Worm (Caenorhabditis elegans): ENCODE measurements around the gene str-228.

The str-228 gene

ce11 chrV:3509878-3510277 is at the start of gene str-228:
TSS of gene str-228 (plus strand) at chrV:3510178.
- TF ChIP-seq med-1 (GFP tag; optimal IDR thresholded peaks at IDR 0.05; ENCODE audit: insufficient read depth) (no peak), klf-2 (GFP tag; conservative IDR thresholded peaks at IDR 0.05) (no peak), cog-1 (tag; optimal IDR thresholded peaks at IDR 0.05) (no peak), T22C8.4 (GFP tag; IDR thresholded peaks at IDR 0.05) (no peak), tab-1 (GFP tag; IDR thresholded peaks at IDR 0.05) (no peak), ztf-29 (GFP tag; IDR thresholded peaks at IDR 0.05) (no peak), ztf-23 (GFP tag; IDR thresholded peaks at IDR 0.05) (no peak), flt-1 (GFP tag; IDR thresholded peaks at IDR 0.05) (no peak), ref-1 (GFP tag; conservative IDR thresholded peaks at IDR 0.05) (no peak)

ce11 chrV:3463514-3463913 is 46.5 kb upstream of the str-228 start, which contains the start of gene slc-28.1:
TSS of gene slc-28.1 (plus strand) at chrV:3463814.
- TF ChIP-seq cog-1 (tag; optimal IDR thresholded peaks at IDR 0.05) (no peak), med-1 (GFP tag; optimal IDR thresholded peaks at IDR 0.05; ENCODE audit: insufficient read depth) (no peak), klf-2 (GFP tag; conservative IDR thresholded peaks at IDR 0.05) (no peak), flt-1 (GFP tag; IDR thresholded peaks at IDR 0.05) (no peak), T22C8.4 (GFP tag; IDR thresholded peaks at IDR 0.05) (no peak), ztf-23 (GFP tag; IDR thresholded peaks at IDR 0.05) (no peak), tab-1 (GFP tag; IDR thresholded peaks at IDR 0.05) (no peak)

ce11 chrV:3464897-3465296 is 45.1 kb upstream of the str-228 start:
- TF ChIP-seq tab-1 (GFP tag; IDR thresholded peaks at IDR 0.05): no peak
- no peak for TF ChIP-seq ztf-29 (GFP tag; IDR thresholded peaks at IDR 0.05)
- no peak for TF ChIP-seq med-1 (GFP tag; optimal IDR thresholded peaks at IDR 0.05; ENCODE audit: insufficient read depth)
- no peak for TF ChIP-seq T22C8.4 (GFP tag; IDR thresholded peaks at IDR 0.05)
- no peak for TF ChIP-seq ztf-23 (GFP tag; IDR thresholded peaks at IDR 0.05)
- no peak for TF ChIP-seq cog-1 (tag; optimal IDR thresholded peaks at IDR 0.05)

ce11 chrV:3468436-3468835 is 41.5 kb upstream of the str-228 start, which contains the start of gene gst-33:
TSS of gene gst-33 (minus strand) at chrV:3468562.
- TF ChIP-seq klf-2 (GFP tag; conservative IDR thresholded peaks at IDR 0.05): no peak
- no peak for TF ChIP-seq cog-1 (tag; optimal IDR thresholded peaks at IDR 0.05)
- no peak for TF ChIP-seq ztf-29 (GFP tag; IDR thresholded peaks at IDR 0.05)
- no peak for TF ChIP-seq flt-1 (GFP tag; IDR thresholded peaks at IDR 0.05)

ce11 chrV:3470782-3471181 is 39.2 kb upstream of the str-228 start, which contains the start of gene srbc-29:
TSS of gene srbc-29 (minus strand) at chrV:3470882.
- no peak for TF ChIP-seq ref-1 (GFP tag; conservative IDR thresholded peaks at IDR 0.05)
- TF ChIP-seq med-1 (GFP tag; optimal IDR thresholded peaks at IDR 0.05; ENCODE audit: insufficient read depth): no peak
- no peak for TF ChIP-seq T22C8.4 (GFP tag; IDR thresholded peaks at IDR 0.05)
- no peak for TF ChIP-seq ztf-23 (GFP tag; IDR thresholded peaks at IDR 0.05)
- TF ChIP-seq flt-1 (GFP tag; IDR thresholded peaks at IDR 0.05): no peak
- no peak for TF ChIP-seq cog-1 (tag; optimal IDR thresholded peaks at IDR 0.05)
- no peak for TF ChIP-seq klf-2 (GFP tag; conservative IDR thresholded peaks at IDR 0.05)
- TF ChIP-seq ztf-29 (GFP tag; IDR thresholded peaks at IDR 0.05): no peak

ce11 chrV:3475021-3475420 is 35.0 kb upstream of the str-228 start, which contains the start of gene oac-2:
TSS of gene oac-2 (minus strand) at chrV:3475121.
- no peak for TF ChIP-seq cog-1 (tag; optimal IDR thresholded peaks at IDR 0.05)
- no peak for TF ChIP-seq flt-1 (GFP tag; IDR thresholded peaks at IDR 0.05)
- no peak for TF ChIP-seq ztf-29 (GFP tag; IDR thresholded peaks at IDR 0.05)
- TF ChIP-seq T22C8.4 (GFP tag; IDR thresholded peaks at IDR 0.05): no peak
- TF ChIP-seq ref-1 (GFP tag; conservative IDR thresholded peaks at IDR 0.05): no peak
- no peak for TF ChIP-seq ztf-23 (GFP tag; IDR thresholded peaks at IDR 0.05)
- no peak for TF ChIP-seq tab-1 (GFP tag; IDR thresholded peaks at IDR 0.05)
- no peak for TF ChIP-seq klf-2 (GFP tag; conservative IDR thresholded peaks at IDR 0.05)
- TF ChIP-seq med-1 (GFP tag; optimal IDR thresholded peaks at IDR 0.05; ENCODE audit: insufficient read depth): no peak

- TF ChIP-seq cog-1 (tag; optimal IDR thresholded peaks at IDR 0.05) (no peak), med-1 (GFP tag; optimal IDR thresholded peaks at IDR 0.05; ENCODE audit: insufficient read depth) (no peak), T22C8.4 (GFP tag; IDR thresholded peaks at IDR 0.05) (no peak), ref-1 (GFP tag; conservative IDR thresholded peaks at IDR 0.05) (no peak), tab-1 (GFP tag; IDR thresholded peaks at IDR 0.05) (no peak), ztf-23 (GFP tag; IDR thresholded peaks at IDR 0.05) (no peak), ztf-29 (GFP tag; IDR thresholded peaks at IDR 0.05) (no peak), klf-2 (GFP tag; conservative IDR thresholded peaks at IDR 0.05) (no peak)
Measured at ce11 chrV:3476228-3476627, 33.8 kb upstream of the str-228 start.

- TF ChIP-seq ztf-29 (GFP tag; IDR thresholded peaks at IDR 0.05) (no peak), klf-2 (GFP tag; conservative IDR thresholded peaks at IDR 0.05) (no peak), med-1 (GFP tag; optimal IDR thresholded peaks at IDR 0.05; ENCODE audit: insufficient read depth) (no peak), T22C8.4 (GFP tag; IDR thresholded peaks at IDR 0.05) (no peak), tab-1 (GFP tag; IDR thresholded peaks at IDR 0.05) (no peak), cog-1 (tag; optimal IDR thresholded peaks at IDR 0.05) (no peak), flt-1 (GFP tag; IDR thresholded peaks at IDR 0.05) (no peak), ref-1 (GFP tag; conservative IDR thresholded peaks at IDR 0.05) (no peak), ztf-23 (GFP tag; IDR thresholded peaks at IDR 0.05) (no peak)
Measured at ce11 chrV:3477496-3477895, 32.5 kb upstream of the str-228 start, which contains the start of gene srbc-31. TSS of gene srbc-31 (minus strand) at chrV:3477596.

ce11 chrV:3480346-3480745 is 29.6 kb upstream of the str-228 start, which contains the start of gene srbc-30:
TSS of gene srbc-30 (minus strand) at chrV:3480446.
- no peak for TF ChIP-seq flt-1 (GFP tag; IDR thresholded peaks at IDR 0.05)
- TF ChIP-seq ztf-23 (GFP tag; IDR thresholded peaks at IDR 0.05): no peak
- no peak for TF ChIP-seq ref-1 (GFP tag; conservative IDR thresholded peaks at IDR 0.05)
- TF ChIP-seq T22C8.4 (GFP tag; IDR thresholded peaks at IDR 0.05): no peak
- no peak for TF ChIP-seq med-1 (GFP tag; optimal IDR thresholded peaks at IDR 0.05; ENCODE audit: insufficient read depth)
- TF ChIP-seq cog-1 (tag; optimal IDR thresholded peaks at IDR 0.05): no peak
- no peak for TF ChIP-seq klf-2 (GFP tag; conservative IDR thresholded peaks at IDR 0.05)
- no peak for TF ChIP-seq tab-1 (GFP tag; IDR thresholded peaks at IDR 0.05)
- no peak for TF ChIP-seq ztf-29 (GFP tag; IDR thresholded peaks at IDR 0.05)

- TF ChIP-seq klf-2 (GFP tag; conservative IDR thresholded peaks at IDR 0.05) (no peak), ztf-23 (GFP tag; IDR thresholded peaks at IDR 0.05) (no peak), ztf-29 (GFP tag; IDR thresholded peaks at IDR 0.05) (no peak), med-1 (GFP tag; optimal IDR thresholded peaks at IDR 0.05; ENCODE audit: insufficient read depth) (no peak), tab-1 (GFP tag; IDR thresholded peaks at IDR 0.05) (no peak), ref-1 (GFP tag; conservative IDR thresholded peaks at IDR 0.05) (no peak), T22C8.4 (GFP tag; IDR thresholded peaks at IDR 0.05) (no peak), flt-1 (GFP tag; IDR thresholded peaks at IDR 0.05) (no peak), cog-1 (tag; optimal IDR thresholded peaks at IDR 0.05) (no peak)
Measured at ce11 chrV:3482550-3483002, 27.4 kb upstream of the str-228 start, which contains the start of gene lys-7. TSS of gene lys-7 (minus strand) at chrV:3482600.
